Worm (Caenorhabditis elegans) whole organism, young adult: ENCODE data around the gene Y48E1B.3.
A peak's percentile ranks its signal among the peaks of the same experiment; 100 is the strongest.

Experiments used
- B0019.2 ChIP-seq: fragments of 200-800 bp; sonication (Bioruptor generic); conservative IDR thresholded peaks from 2 replicates; pipeline ENCODE4 v1.3.6; 2022; ENCODE audit warnings: missing genetic modification reagents, missing genetic modification characterization, missing compliant biosample characterization
- B0336.3 ChIP-seq: fragments of 200-800 bp; sonication (Bioruptor generic); IDR thresholded peaks from 2 replicates; pipeline ENCODE4 v1.3.6; 2022; ENCODE audit warnings: missing genetic modification characterization, missing compliant biosample characterization
- C06A6.2 ChIP-seq: fragments of 200-800 bp; sonication (Bioruptor generic); conservative IDR thresholded peaks from 2 replicates; pipeline ENCODE4 v1.3.6; 2022; ENCODE audit warnings: missing genetic modification characterization, missing compliant biosample characterization
- D2030.7 ChIP-seq: fragments of 200-800 bp; sonication (Bioruptor generic); IDR thresholded peaks from 2 replicates; pipeline ENCODE4 v1.3.6; 2022; ENCODE audit warnings: missing genetic modification reagents, missing genetic modification characterization, missing compliant biosample characterization
- F22D6.2 ChIP-seq: sonication (generic microtip); optimal IDR thresholded peaks from 2 replicates; lab custom pipeline; 2016; ENCODE audit warnings: mild to moderate bottlenecking, missing genetic modification characterization, missing compliant biosample characterization
- F23B12.7 ChIP-seq: sonication (generic microtip); optimal IDR thresholded peaks from 2 replicates; lab custom pipeline; 2017; ENCODE audit warnings: missing genetic modification characterization, mild to moderate bottlenecking, missing compliant biosample characterization, antibody characterized with exemption, moderate library complexity; ENCODE audit not compliant: insufficient read depth
- F33H1.4 ChIP-seq: fragments of 200-800 bp; sonication (Bioruptor generic); IDR thresholded peaks from 2 replicates; pipeline ENCODE4 v1.3.6; 2022; ENCODE audit warnings: missing genetic modification reagents, missing genetic modification characterization, missing compliant biosample characterization
- F55B11.4 ChIP-seq: sonication (generic microtip); optimal IDR thresholded peaks from 2 replicates; lab custom pipeline; 2016; ENCODE audit warnings: missing compliant biosample characterization, missing genetic modification characterization, borderline replicate concordance; ENCODE audit not compliant: insufficient read depth
- T07F8.4 ChIP-seq: sonication (generic microtip); optimal IDR thresholded peaks from 2 replicates; lab custom pipeline; 2016; ENCODE audit warnings: mild to moderate bottlenecking, missing genetic modification characterization, moderate library complexity, missing compliant biosample characterization
- Y56A3A.18 ChIP-seq: fragments of 200-800 bp; sonication (Bioruptor generic); IDR thresholded peaks from 2 replicates; pipeline ENCODE4 v1.3.6; 2022; ENCODE audit warnings: missing genetic modification reagents, missing genetic modification characterization, missing compliant biosample characterization
- ZK185.1 ChIP-seq: sonication (generic microtip); optimal IDR thresholded peaks from 2 replicates; lab custom pipeline; 2016; ENCODE audit warnings: mild to moderate bottlenecking, missing genetic modification characterization, missing compliant biosample characterization; ENCODE audit not compliant: poor library complexity, severe bottlenecking
- akir-1 ChIP-seq: fragments of 200-800 bp; sonication (Bioruptor generic); optimal IDR thresholded peaks from 2 replicates; lab custom pipeline; 2018; ENCODE audit warnings: mild to moderate bottlenecking, missing genetic modification characterization, moderate library complexity, missing compliant biosample characterization
- attf-5 ChIP-seq: fragments of 200-800 bp; sonication (Bioruptor generic); optimal IDR thresholded peaks from 2 replicates; lab custom pipeline; 2018; ENCODE audit warnings: mild to moderate bottlenecking, missing genetic modification characterization, missing compliant biosample characterization
- attf-6 ChIP-seq: fragments of 200-800 bp; sonication (Bioruptor generic); IDR thresholded peaks from 2 replicates; pipeline ENCODE4 v1.3.6; 2022; ENCODE audit warnings: missing genetic modification reagents, missing genetic modification characterization, missing compliant biosample characterization
- cebp-1 ChIP-seq, 2 experiments: fragments of 200-800 bp in 1 of 2; sonication (Bioruptor generic) in 1 of 2; sonication (generic microtip) in 1 of 2; IDR thresholded peaks in 1 of 2; optimal IDR thresholded peaks in 1 of 2; 2 replicates each; pipeline versions ENCODE4 v1.3.6 to Lab custom; 2017 to 2022; ENCODE audit warnings: missing compliant biosample characterization in 2 of 2, missing genetic modification characterization in 2 of 2, mild to moderate bottlenecking in 1 of 2, missing genetic modification reagents in 1 of 2, moderate library complexity in 1 of 2
- ceh-91 ChIP-seq: fragments of 200-800 bp; sonication (Bioruptor generic); IDR thresholded peaks from 2 replicates; pipeline ENCODE4 v1.3.6; 2022; ENCODE audit warnings: missing genetic modification reagents, missing genetic modification characterization, missing compliant biosample characterization
- die-1 ChIP-seq: sonication (generic microtip); optimal IDR thresholded peaks from 2 replicates; lab custom pipeline; 2016; ENCODE audit warnings: missing genotype, mild to moderate bottlenecking, missing genetic modification characterization, missing compliant biosample characterization
- dox-1 ChIP-seq: fragments of 200-800 bp; sonication (Bioruptor generic); IDR thresholded peaks from 2 replicates; pipeline ENCODE4 v1.3.6; 2022; ENCODE audit warnings: missing genetic modification reagents, missing genetic modification characterization, missing compliant biosample characterization
- efl-1 ChIP-seq: fragments of 150-350 bp; optimal IDR thresholded peaks from 2 replicates; lab custom pipeline; 2014; ENCODE audit warnings: missing biosample characterization, missing genetic modification reagents, missing genetic modification characterization
- fkh-3 ChIP-seq: sonication (generic microtip); optimal IDR thresholded peaks from 2 replicates; lab custom pipeline; 2016; ENCODE audit warnings: mild to moderate bottlenecking, missing genetic modification characterization, missing compliant biosample characterization
- hmg-20 ChIP-seq: fragments of 200-800 bp; sonication (Bioruptor generic); IDR thresholded peaks from 2 replicates; pipeline ENCODE4 v1.3.6; 2022; ENCODE audit warnings: missing genetic modification reagents, missing genetic modification characterization, missing compliant biosample characterization
- let-526 ChIP-seq: fragments of 200-800 bp; sonication (Bioruptor generic); IDR thresholded peaks from 2 replicates; pipeline ENCODE4 v1.3.6; 2022; ENCODE audit warnings: missing genetic modification reagents, missing genetic modification characterization, missing compliant biosample characterization
- let-607 ChIP-seq, 2 experiments: fragments of 200-800 bp in 1 of 2; sonication (Bioruptor generic) in 1 of 2; sonication (generic microtip) in 1 of 2; optimal IDR thresholded peaks; 2 replicates each; lab custom pipeline; 2016 to 2018; ENCODE audit warnings: mild to moderate bottlenecking in 2 of 2, missing compliant biosample characterization in 2 of 2, missing genetic modification characterization in 2 of 2, moderate library complexity in 2 of 2, missing genotype in 1 of 2
- lin-35 ChIP-seq, 3 experiments: fragments of 150-350 bp in 2 of 3; sonication (generic microtip) in 1 of 3; optimal IDR thresholded peaks; 2 replicates each; lab custom pipeline; 2014 to 2018; ENCODE audit warnings: missing biosample characterization in 3 of 3, missing genetic modification characterization in 3 of 3, missing genetic modification reagents in 3 of 3
- lin-40 ChIP-seq: sonication (generic microtip); optimal IDR thresholded peaks from 2 replicates; lab custom pipeline; 2016; ENCODE audit warnings: missing genetic modification characterization, mild to moderate bottlenecking, missing compliant biosample characterization, missing genotype, missing genetic modification reagents
- lir-1 ChIP-seq: fragments of 200-800 bp; sonication (Bioruptor generic); conservative IDR thresholded peaks from 2 replicates; pipeline ENCODE4 v1.3.6; 2022; ENCODE audit warnings: missing genetic modification reagents, missing genetic modification characterization, missing compliant biosample characterization
- madf-10 ChIP-seq: sonication (generic microtip); optimal IDR thresholded peaks from 2 replicates; lab custom pipeline; 2016; ENCODE audit warnings: mild to moderate bottlenecking, missing genetic modification characterization, missing compliant biosample characterization
- madf-6 ChIP-seq: fragments of 200-800 bp; sonication (Bioruptor generic); IDR thresholded peaks from 2 replicates; pipeline ENCODE4 v1.3.6; 2022; ENCODE audit warnings: missing genetic modification reagents, missing genetic modification characterization, missing compliant biosample characterization
- madf-8 ChIP-seq: fragments of 200-800 bp; sonication (Bioruptor generic); conservative IDR thresholded peaks from 2 replicates; pipeline ENCODE4 v1.3.6; 2022; ENCODE audit warnings: missing genetic modification reagents, missing genetic modification characterization, missing compliant biosample characterization
- mcd-1 ChIP-seq: fragments of 200-800 bp; sonication (Bioruptor generic); IDR thresholded peaks from 2 replicates; pipeline ENCODE4 v1.3.6; 2022; ENCODE audit warnings: missing genetic modification reagents, missing genetic modification characterization, missing compliant biosample characterization
- nhr-80 ChIP-seq: sonication (generic microtip); optimal IDR thresholded peaks from 2 replicates; lab custom pipeline; 2016; ENCODE audit warnings: missing genetic modification characterization, missing compliant biosample characterization
- repo-1 ChIP-seq: sonication (generic microtip); optimal IDR thresholded peaks from 2 replicates; lab custom pipeline; 2017; ENCODE audit warnings: mild to moderate bottlenecking, missing genetic modification characterization, missing compliant biosample characterization
- snpc-1.1 ChIP-seq: sonication (generic microtip); optimal IDR thresholded peaks from 2 replicates; lab custom pipeline; 2017; ENCODE audit warnings: missing genetic modification characterization, mild to moderate bottlenecking, missing compliant biosample characterization, antibody characterized with exemption, moderate library complexity, missing genotype, missing genetic modification reagents; ENCODE audit not compliant: insufficient read depth
- snpc-3.4 ChIP-seq: sonication (generic microtip); optimal IDR thresholded peaks from 2 replicates; lab custom pipeline; 2017; ENCODE audit warnings: missing genetic modification characterization, mild to moderate bottlenecking, missing compliant biosample characterization, antibody characterized with exemption, moderate library complexity, missing genotype, missing genetic modification reagents
- snpc-4 ChIP-seq, 5 experiments: fragments of 150-350 bp in 1 of 5; sonication (generic microtip) in 4 of 5; optimal IDR thresholded peaks; 2 replicates each; lab custom pipeline; 2014 to 2018; ENCODE audit warnings: missing genetic modification characterization in 5 of 5, missing biosample characterization in 3 of 5, antibody characterized with exemption in 2 of 5, mild to moderate bottlenecking in 2 of 5, missing compliant biosample characterization in 2 of 5, missing genotype in 2 of 5, moderate library complexity in 2 of 5, missing genetic modification reagents in 1 of 5
- tbp1 ChIP-seq: fragments of 200-800 bp; sonication (Bioruptor generic); optimal IDR thresholded peaks from 2 replicates; lab custom pipeline; 2018; ENCODE audit warnings: mild to moderate bottlenecking, missing genetic modification characterization, missing compliant biosample characterization
- xnd-1 ChIP-seq: sonication (generic microtip); optimal IDR thresholded peaks from 2 replicates; lab custom pipeline; 2016; ENCODE audit warnings: missing genotype, missing genetic modification reagents, missing genetic modification characterization, missing compliant biosample characterization
- ztf-25 ChIP-seq: fragments of 200-800 bp; sonication (Bioruptor generic); IDR thresholded peaks from 2 replicates; pipeline ENCODE4 v1.3.6; 2022; ENCODE audit warnings: missing genetic modification reagents, missing genetic modification characterization, missing compliant biosample characterization
- ztf-28 ChIP-seq: fragments of 200-800 bp; sonication (Bioruptor generic); IDR thresholded peaks from 2 replicates; pipeline ENCODE4 v1.3.6; 2022; ENCODE audit warnings: missing genetic modification reagents, missing genetic modification characterization, missing compliant biosample characterization

Gene Y48E1B.3

ce11 chrII:13611186-13611585 lies 43.4 kb upstream of the Y48E1B.3 start, which contains the start of gene gst-24:
TSS of gene gst-24 (minus strand) at chrII:13611366.
- TF ChIP-seq let-526 (GFP tag; lab: Robert Waterston, UW) (no peak), madf-10 (tag; lab: Kevin White, UChicago) (no peak), nhr-80 (tag; lab: Kevin White, UChicago) (no peak)
- TF ChIP-seq, all 124 proteins: peak for 0

ce11 chrII:13609655-13610054 lies 41.9 kb upstream of the Y48E1B.3 start, which contains the start of gene gst-20:
TSS of gene gst-20 (minus strand) at chrII:13609824.
- peak; percentile 50 for TF ChIP-seq tbp1
- no peak for TF ChIP-seq F23B12.7 (tag; lab: Kevin White, UChicago)
- TF ChIP-seq nhr-80 (tag; lab: Kevin White, UChicago): peak; percentile 71
- peak; percentile 20 for TF ChIP-seq lin-40 (tag; lab: Kevin White, UChicago)
- TF ChIP-seq cebp-1 (GFP tag; IDR thresholded peaks at IDR 0.05; lab: Robert Waterston, UW): no peak
- peak; percentile 29 for TF ChIP-seq cebp-1 (tag; optimal IDR thresholded peaks at IDR 0.05; lab: Kevin White, UChicago)
- TF ChIP-seq attf-5 (GFP tag; lab: Kevin White, UChicago): peak; percentile 8
- TF ChIP-seq let-607 (tag; optimal IDR thresholded peaks at IDR 0.05; lab: Kevin White, UChicago): peak in 1 of 2 experiments; percentile 15
- no peak for TF ChIP-seq ZK185.1 (tag; lab: Kevin White, UChicago)
- 0 out of 2 replicates have a peak, but pooled peaks have one; percentile 34 for TF ChIP-seq dox-1 (GFP tag; lab: Robert Waterston, UW)
- TF ChIP-seq, all 124 proteins: peak for 7

DNA sequence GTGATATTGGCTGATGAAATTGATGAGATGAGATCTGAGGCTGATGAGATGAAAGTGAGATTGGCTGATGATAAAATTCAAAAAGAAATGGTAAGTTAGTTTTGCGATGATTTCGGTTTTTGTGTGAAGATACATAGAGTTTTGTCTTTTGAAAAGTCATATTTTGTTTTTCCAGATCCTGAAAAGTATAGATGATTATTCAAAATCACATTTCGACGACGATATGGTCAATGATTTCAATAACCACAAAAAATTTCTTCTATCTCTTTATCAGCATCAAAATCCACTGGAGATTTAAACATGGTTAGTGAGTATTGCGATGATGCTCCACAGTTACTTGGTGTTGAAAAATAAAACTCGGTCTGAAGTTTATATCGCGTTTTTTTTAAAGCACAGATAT lies 33.1 kb upstream of the Y48E1B.3 start, which contains the start of gene csp-1:
TSS of gene csp-1 (plus strand) at position 301 of the 400 bp plus-strand sequence.
- TF ChIP-seq dox-1 (GFP tag; lab: Robert Waterston, UW) (no peak), C06A6.2 (GFP tag; lab: Robert Waterston, UW) (no peak), B0336.3 (GFP tag; lab: Robert Waterston, UW) (no peak)

ce11 chrII:13596505-13596977 lies 28.8 kb upstream of the Y48E1B.3 start, which contains the start of the genes fbxc-23 and csc-1:
TSS of gene fbxc-23 (minus strand) at chrII:13596555.
TSS of gene csc-1 (plus strand) at chrII:13596955.
- no peak for TF ChIP-seq die-1 (tag; lab: Kevin White, UChicago)
- no peak for TF ChIP-seq snpc-4 (GFP tag; optimal IDR thresholded peaks at IDR 0.05; lab: Kevin White, UChicago)
- peak in 3 of 4 experiments; percentile 15 to 76 (median 53) for TF ChIP-seq snpc-4 (tag; optimal IDR thresholded peaks at IDR 0.05; lab: Kevin White, UChicago)
- TF ChIP-seq F33H1.4 (GFP tag; lab: Robert Waterston, UW): peak; percentile 74
- TF ChIP-seq F55B11.4 (tag; lab: Kevin White, UChicago): no peak
- peak; percentile 91 for TF ChIP-seq ceh-91 (GFP tag; lab: Robert Waterston, UW)
- no peak for TF ChIP-seq T07F8.4 (tag; lab: Kevin White, UChicago)
- TF ChIP-seq lir-1: no peak
- TF ChIP-seq efl-1: peak; percentile 96
- peak; percentile 100 for TF ChIP-seq madf-6
- no peak for TF ChIP-seq ztf-25 (GFP tag; lab: Robert Waterston, UW)
- peak in 2 of 3 experiments; percentile 77 to 78 for TF ChIP-seq lin-35 (GFP tag; optimal IDR thresholded peaks at IDR 0.05; lab: Kevin White, UChicago)
- TF ChIP-seq akir-1 (GFP tag; lab: Kevin White, UChicago): no peak
- TF ChIP-seq ztf-28: no peak
- TF ChIP-seq attf-6 (GFP tag; lab: Robert Waterston, UW): no peak
- no peak for TF ChIP-seq F22D6.2 (tag; lab: Kevin White, UChicago)
- peak; percentile 92 for TF ChIP-seq xnd-1 (tag; lab: Kevin White, UChicago)
- peak; percentile 65 for TF ChIP-seq snpc-1.1 (tag; lab: Kevin White, UChicago)
- peak; percentile 30; the same call in 1 of the 2 replicates for TF ChIP-seq mcd-1
- TF ChIP-seq repo-1 (tag; lab: Kevin White, UChicago): no peak
- TF ChIP-seq hmg-20 (GFP tag; lab: Robert Waterston, UW): no peak
- peak; percentile 82 for TF ChIP-seq D2030.7 (GFP tag; lab: Robert Waterston, UW)
- TF ChIP-seq madf-8 (GFP tag; lab: Robert Waterston, UW): peak; percentile 99
- peak; percentile 47; the same call in 1 of the 2 replicates for TF ChIP-seq B0019.2 (GFP tag; lab: Robert Waterston, UW)
- no peak for TF ChIP-seq fkh-3 (tag; lab: Kevin White, UChicago)
- no peak for TF ChIP-seq nhr-80 (tag; lab: Kevin White, UChicago)
- no peak for TF ChIP-seq Y56A3A.18 (GFP tag; lab: Robert Waterston, UW)
- TF ChIP-seq snpc-3.4: peak; percentile 75
